Worm (Caenorhabditis elegans): Measurements from ENCODE around the gene glrx-3.

- no peak for TF ChIP-seq nhr-85 (tag)
- TF ChIP-seq grh-1 (GFP tag; IDR thresholded peaks at IDR 0.05), result no peak
- TF ChIP-seq unc-62 (GFP tag; optimal IDR thresholded peaks at IDR 0.05), result no peak
- no peak for TF ChIP-seq skn-1 (tag; optimal IDR thresholded peaks at IDR 0.05)
- TF ChIP-seq lin-15B (tag; optimal IDR thresholded peaks at IDR 0.05), result no peak
- TF ChIP-seq sptf-1 (tag; optimal IDR thresholded peaks at IDR 0.05), result no peak
- no peak for TF ChIP-seq elt-2 (tag; optimal IDR thresholded peaks at IDR 0.05)
- TF ChIP-seq aly-2 (tag; optimal IDR thresholded peaks at IDR 0.05), result no peak
- no peak for TF ChIP-seq isw-1 (GFP tag; IDR thresholded peaks at IDR 0.05)
- no peak for TF ChIP-seq egl-13 (tag; optimal IDR thresholded peaks at IDR 0.05)
- no peak for TF ChIP-seq zip-4 (GFP tag; optimal IDR thresholded peaks at IDR 0.05)
- no peak for TF ChIP-seq jun-1 (tag; optimal IDR thresholded peaks at IDR 0.05)
- TF ChIP-seq sox-4 (tag; optimal IDR thresholded peaks at IDR 0.05), result no peak
Measured at ce11 chrV:4346325-4346724, 5.2 kb upstream of the glrx-3 start, which contains the start of gene hpo-18.

Measured in whole organism, L1 larva.